Worm (Caenorhabditis elegans): ENCODE results near the gene T04F3.4.
A peak's percentile ranks its signal among the peaks of the same experiment; 100 is the strongest.

T04F3.4 gene

ce11 chrV:11787742-11788238 lies 24.9 kb upstream of the T04F3.4 start, which contains the start of gene F55A11.8 (continued):
- no peak for TF ChIP-seq B0035.1 (tag; optimal IDR thresholded peaks at IDR 0.05)
- no peak for TF ChIP-seq mxl-1 (tag; optimal IDR thresholded peaks at IDR 0.05)
- no peak for TF ChIP-seq die-1 (tag; optimal IDR thresholded peaks at IDR 0.05)
- TF ChIP-seq efl-1 (GFP tag; optimal IDR thresholded peaks at IDR 0.05) = peak; percentile 64
- TF ChIP-seq ama-1 (optimal IDR thresholded peaks at IDR 0.05) = no peak
- TF ChIP-seq ama-1 (GFP tag; optimal IDR thresholded peaks at IDR 0.05) = no peak
- TF ChIP-seq T26A5.8 (tag; optimal IDR thresholded peaks at IDR 0.05) = no peak
- no peak for TF ChIP-seq hmg-20 (GFP tag; IDR thresholded peaks at IDR 0.05)

ce11 chrV:11787258-11787657 lies 24.4 kb upstream of the T04F3.4 start, which contains the start of gene F55A11.7:
Gene F55A11.7 (minus strand): TSS chrV:11787443.
- TF ChIP-seq K12H6.12 (tag; optimal IDR thresholded peaks at IDR 0.05) (no peak), rcor-1 (GFP tag; IDR thresholded peaks at IDR 0.05) (no peak), lsy-27 (tag; optimal IDR thresholded peaks at IDR 0.05; ENCODE audit: borderline replicate concordance, insufficient read depth) (no peak), nhr-80 (tag; optimal IDR thresholded peaks at IDR 0.05) (no peak), unc-130 (GFP tag; optimal IDR thresholded peaks at IDR 0.05) (no peak), T07F8.4 (tag; optimal IDR thresholded peaks at IDR 0.05) (no peak)

ce11 chrV:11782809-11783440 lies 20.1 kb upstream of the T04F3.4 start, which contains the start of gene F55A11.11:
Gene F55A11.11 (plus strand): TSS chrV:11783149.
- TF ChIP-seq C06A6.2 (GFP tag; conservative IDR thresholded peaks at IDR 0.05) (peak; percentile 65; the same call in 1 of the 2 replicates), cebp-2 (GFP tag; IDR thresholded peaks at IDR 0.05) (peak; percentile 92), Y67H2A.10 (GFP tag; conservative IDR thresholded peaks at IDR 0.05) (0 out of 2 replicates have a peak, but pooled peaks have one; percentile 56), nhr-90 (tag; optimal IDR thresholded peaks at IDR 0.05) (peak; percentile 96), akir-1 (GFP tag; optimal IDR thresholded peaks at IDR 0.05) (peak; percentile 86), somi-1 (GFP tag; optimal IDR thresholded peaks at IDR 0.05) (peak; percentile 88), F57C9.4 (tag; optimal IDR thresholded peaks at IDR 0.05) (peak; percentile 44), ets-4 (GFP tag; optimal IDR thresholded peaks at IDR 0.05) (peak; percentile 82), hmg-20 (GFP tag; IDR thresholded peaks at IDR 0.05) (peak; percentile 71; the same call in 1 of the 2 replicates), snpc-1.1 (tag; optimal IDR thresholded peaks at IDR 0.05; ENCODE audit: insufficient read depth) (peak; percentile 69), athp-1 (tag; optimal IDR thresholded peaks at IDR 0.05) (peak; percentile 94), unc-62 (GFP tag; optimal IDR thresholded peaks at IDR 0.05) (peak; percentile 54), ztf-6 (GFP tag; IDR thresholded peaks at IDR 0.05) (peak; percentile 84; the same call in 1 of the 2 replicates), lsl-1 (GFP tag; optimal IDR thresholded peaks at IDR 0.05) (peak; percentile 72), pha-4 (tag; optimal IDR thresholded peaks at IDR 0.05) (no peak), chd-7 (tag; optimal IDR thresholded peaks at IDR 0.05) (peak; percentile 92), mxl-1 (tag; optimal IDR thresholded peaks at IDR 0.05) (peak; percentile 94), rcor-1 (GFP tag; IDR thresholded peaks at IDR 0.05) (peak; percentile 84), dox-1 (GFP tag; IDR thresholded peaks at IDR 0.05) (peak; percentile 93; the same call in 1 of the 2 replicates), Y56A3A.18 (GFP tag; IDR thresholded peaks at IDR 0.05) (peak; percentile 89), F23B12.7 (tag; optimal IDR thresholded peaks at IDR 0.05; ENCODE audit: insufficient read depth) (peak; percentile 73), mel-28 (tag; optimal IDR thresholded peaks at IDR 0.05; ENCODE audit: borderline replicate concordance) (peak; percentile 57), F22D6.2 (tag; optimal IDR thresholded peaks at IDR 0.05) (peak; percentile 63), B0035.1 (tag; optimal IDR thresholded peaks at IDR 0.05) (peak; percentile 70), ztf-18 (tag; optimal IDR thresholded peaks at IDR 0.05) (peak; percentile 81), nhr-27 (tag; optimal IDR thresholded peaks at IDR 0.05) (peak; percentile 31), T26A5.8 (tag; optimal IDR thresholded peaks at IDR 0.05) (peak; percentile 89), lsy-27 (tag; optimal IDR thresholded peaks at IDR 0.05; ENCODE audit: borderline replicate concordance, insufficient read depth) (peak; percentile 79), ceh-40 (GFP tag; IDR thresholded peaks at IDR 0.05) (peak; percentile 78; the same call in 1 of the 2 replicates), ama-1 (optimal IDR thresholded peaks at IDR 0.05) (no peak), ama-1 (GFP tag; optimal IDR thresholded peaks at IDR 0.05) (peak; percentile 55 to 91), ekl-4 (GFP tag; IDR thresholded peaks at IDR 0.05) (peak; percentile 89), egrh-3 (GFP tag; IDR thresholded peaks at IDR 0.05) (peak; percentile 52), lag-1 (GFP tag; IDR thresholded peaks at IDR 0.05) (no peak), tbp1 (GFP tag; optimal IDR thresholded peaks at IDR 0.05) (peak; percentile 100), hsf-1 (GFP tag; IDR thresholded peaks at IDR 0.05) (peak; percentile 68)

Measured in whole organism, young adult.